Fruit fly (Drosophila melanogaster): ENCODE measurements around the gene Atg101.

Atg101 gene

dm6 chrX:18783417-18784123, 7.9 kb upstream of the Atg101 start, which contains the start of gene CG18259 (continued):
- TF ChIP-seq grau (tag; optimal IDR thresholded peaks at IDR 0.05) (peak; percentile 20), odd (GFP tag; optimal IDR thresholded peaks at IDR 0.05) (no peak), gt (GFP tag; IDR thresholded peaks at IDR 0.05) (no peak), CG9727 (GFP tag; optimal IDR thresholded peaks at IDR 0.05) (no peak), CG14710 (tag; optimal IDR thresholded peaks at IDR 0.05) (peak; percentile 68), Sox102F (GFP tag; optimal IDR thresholded peaks at IDR 0.05) (no peak), Dip3 (GFP tag; optimal IDR thresholded peaks at IDR 0.05) (no peak), bbx (GFP tag; IDR thresholded peaks at IDR 0.05; ENCODE audit: partially characterized antibody) (peak; percentile 70; the same call in 1 of the 2 replicates), Mes4 (GFP tag; optimal IDR thresholded peaks at IDR 0.05) (no peak), CG14014 (GFP tag; IDR thresholded peaks at IDR 0.05) (no peak), Gug (GFP tag; IDR thresholded peaks at IDR 0.05) (no peak), pho (GFP tag; optimal IDR thresholded peaks at IDR 0.05) (no peak), corto (GFP tag; optimal IDR thresholded peaks at IDR 0.05) (no peak), Xrp1 (GFP tag; IDR thresholded peaks at IDR 0.05) (no peak), CG5953 (GFP tag; IDR thresholded peaks at IDR 0.05) (no peak), Hmr (GFP tag; optimal IDR thresholded peaks at IDR 0.05) (peak; percentile 39), sc (optimal IDR thresholded peaks at IDR 0.05) (no peak), sc (GFP tag; optimal IDR thresholded peaks at IDR 0.05) (no peak), Chrac-16 (GFP tag; optimal IDR thresholded peaks at IDR 0.05) (no peak), CG11247 (GFP tag; IDR thresholded peaks at IDR 0.05) (no peak), CoRest (tag; optimal IDR thresholded peaks at IDR 0.05) (peak; percentile 40), ab (GFP tag; optimal IDR thresholded peaks at IDR 0.05) (no peak), sens-2 (GFP tag; IDR thresholded peaks at IDR 0.05) (no peak), exex (tag; optimal IDR thresholded peaks at IDR 0.05) (no peak), CG12769 (tag; optimal IDR thresholded peaks at IDR 0.05) (no peak), insv (GFP tag; optimal IDR thresholded peaks at IDR 0.05) (no peak), shn (GFP tag; optimal IDR thresholded peaks at IDR 0.05) (no peak), pum (GFP tag; optimal IDR thresholded peaks at IDR 0.05) (no peak), ttk (GFP tag; IDR thresholded peaks at IDR 0.05) (no peak), Dp (GFP tag; optimal IDR thresholded peaks at IDR 0.05) (peak; percentile 24), p53 (GFP tag; optimal IDR thresholded peaks at IDR 0.05) (no peak), H2.0 (GFP tag; IDR thresholded peaks at IDR 0.05) (no peak), Camta (GFP tag; optimal IDR thresholded peaks at IDR 0.05) (peak; percentile 6), CG7963 (GFP tag; IDR thresholded peaks at IDR 0.05; ENCODE audit: partially characterized antibody) (no peak; the same call in 2 of the 3 replicates), chn (GFP tag; optimal IDR thresholded peaks at IDR 0.05) (no peak), ERR (GFP tag; optimal IDR thresholded peaks at IDR 0.05) (no peak), Trl (optimal IDR thresholded peaks at IDR 0.05) (no peak), Trl (GFP tag; optimal IDR thresholded peaks at IDR 0.05) (no peak), al (GFP tag; IDR thresholded peaks at IDR 0.05) (no peak), CG11456 (GFP tag; IDR thresholded peaks at IDR 0.05) (no peak), org-1 (GFP tag; optimal IDR thresholded peaks at IDR 0.05) (no peak), CG9215 (GFP tag; IDR thresholded peaks at IDR 0.05) (no peak; the same call in 1 of the 2 replicates), Lhr (GFP tag; optimal IDR thresholded peaks at IDR 0.05) (peak; percentile 63), CG5180 (GFP tag; optimal IDR thresholded peaks at IDR 0.05) (no peak), CG15696 (tag; optimal IDR thresholded peaks at IDR 0.05) (no peak), Taf1 (GFP tag; IDR thresholded peaks at IDR 0.05) (no peak), CG17361 (GFP tag; IDR thresholded peaks at IDR 0.05) (peak; percentile 61), CG33557 (GFP tag; optimal IDR thresholded peaks at IDR 0.05) (no peak), sisA (GFP tag; IDR thresholded peaks at IDR 0.05) (no peak), B-H2 (GFP tag; optimal IDR thresholded peaks at IDR 0.05) (no peak), h (optimal IDR thresholded peaks at IDR 0.05) (no peak), CG17186 (GFP tag; optimal IDR thresholded peaks at IDR 0.05) (peak; percentile 31)
